Worm (Caenorhabditis elegans) whole organism, young adult: ENCODE measurements around the gene ima-3.
A peak's percentile ranks its signal among the peaks of the same experiment; 100 is the strongest.

Source experiments
- B0019.2 ChIP-seq: fragments of 200-800 bp; sonication (Bioruptor generic); conservative IDR thresholded peaks from 2 replicates; pipeline ENCODE4 v1.3.6; 2022; ENCODE audit warnings: missing genetic modification reagents, missing genetic modification characterization, missing compliant biosample characterization
- C17E4.6 ChIP-seq: fragments of 200-800 bp; sonication (Bioruptor generic); IDR thresholded peaks from 2 replicates; pipeline ENCODE4 v1.3.6; 2022; ENCODE audit warnings: missing genetic modification reagents, missing genetic modification characterization, missing compliant biosample characterization
- F10E7.11 ChIP-seq: sonication (generic microtip); optimal IDR thresholded peaks from 2 replicates; lab custom pipeline; 2017; ENCODE audit warnings: mild to moderate bottlenecking, missing genetic modification characterization, moderate library complexity, missing compliant biosample characterization
- F33H1.4 ChIP-seq: fragments of 200-800 bp; sonication (Bioruptor generic); IDR thresholded peaks from 2 replicates; pipeline ENCODE4 v1.3.6; 2022; ENCODE audit warnings: missing genetic modification reagents, missing genetic modification characterization, missing compliant biosample characterization
- F37B4.10 ChIP-seq: fragments of 200-800 bp; sonication (Bioruptor generic); IDR thresholded peaks from 2 replicates; pipeline ENCODE4 v1.3.6; 2022; ENCODE audit warnings: missing genetic modification characterization, missing compliant biosample characterization
- F39B2.1 ChIP-seq: fragments of 200-800 bp; sonication (Bioruptor generic); IDR thresholded peaks from 2 replicates; pipeline ENCODE4 v1.3.6; 2022; ENCODE audit warnings: missing genetic modification reagents, missing genetic modification characterization, missing compliant biosample characterization
- F52B5.7 ChIP-seq: sonication (generic microtip); optimal IDR thresholded peaks from 2 replicates; lab custom pipeline; 2016; ENCODE audit warnings: mild to moderate bottlenecking, missing genetic modification characterization, missing compliant biosample characterization
- F57C9.4 ChIP-seq: sonication (generic microtip); optimal IDR thresholded peaks from 2 replicates; lab custom pipeline; 2017; ENCODE audit warnings: mild to moderate bottlenecking, missing genetic modification characterization, missing compliant biosample characterization
- K11D2.4 ChIP-seq: fragments of 200-800 bp; sonication (Bioruptor generic); IDR thresholded peaks from 2 replicates; pipeline ENCODE4 v1.3.6; 2022; ENCODE audit warnings: missing genetic modification reagents, missing genetic modification characterization, missing compliant biosample characterization
- Y79H2A.3 ChIP-seq: fragments of 200-800 bp; sonication (Bioruptor generic); conservative IDR thresholded peaks from 2 replicates; pipeline ENCODE4 v1.3.6; 2022; ENCODE audit warnings: missing genetic modification reagents, missing genetic modification characterization, missing compliant biosample characterization
- Y95B8A.8 ChIP-seq: fragments of 200-800 bp; sonication (Bioruptor generic); IDR thresholded peaks from 2 replicates; pipeline ENCODE4 v1.3.6; 2022; ENCODE audit warnings: missing genetic modification reagents, missing genetic modification characterization, missing compliant biosample characterization
- ZK185.1 ChIP-seq: sonication (generic microtip); optimal IDR thresholded peaks from 2 replicates; lab custom pipeline; 2016; ENCODE audit warnings: mild to moderate bottlenecking, missing genetic modification characterization, missing compliant biosample characterization; ENCODE audit not compliant: poor library complexity, severe bottlenecking
- aptf-3 ChIP-seq: fragments of 200-800 bp; sonication (Bioruptor generic); IDR thresholded peaks from 2 replicates; pipeline ENCODE4 v1.3.6; 2022; ENCODE audit warnings: missing genetic modification characterization, missing compliant biosample characterization
- attf-6 ChIP-seq: fragments of 200-800 bp; sonication (Bioruptor generic); IDR thresholded peaks from 2 replicates; pipeline ENCODE4 v1.3.6; 2022; ENCODE audit warnings: missing genetic modification reagents, missing genetic modification characterization, missing compliant biosample characterization
- ceh-79 ChIP-seq: sonication (generic microtip); optimal IDR thresholded peaks from 2 replicates; lab custom pipeline; 2017; ENCODE audit warnings: mild to moderate bottlenecking, missing genetic modification characterization, missing compliant biosample characterization
- die-1 ChIP-seq: sonication (generic microtip); optimal IDR thresholded peaks from 2 replicates; lab custom pipeline; 2016; ENCODE audit warnings: missing genotype, mild to moderate bottlenecking, missing genetic modification characterization, missing compliant biosample characterization
- dpff-1 ChIP-seq: sonication (generic microtip); optimal IDR thresholded peaks from 2 replicates; lab custom pipeline; 2017; ENCODE audit warnings: mild to moderate bottlenecking, missing genetic modification characterization, missing compliant biosample characterization
- dpl-1 ChIP-seq: fragments of 150-350 bp; optimal IDR thresholded peaks from 2 replicates; lab custom pipeline; 2014; ENCODE audit warnings: missing biosample characterization, missing genetic modification reagents, missing genetic modification characterization
- egl-44 ChIP-seq: fragments of 200-800 bp; sonication (Bioruptor generic); IDR thresholded peaks from 2 replicates; pipeline ENCODE4 v1.3.6; 2022; ENCODE audit warnings: missing genetic modification reagents, missing genetic modification characterization, missing compliant biosample characterization
- him-1 ChIP-seq: sonication (generic microtip); optimal IDR thresholded peaks from 2 replicates; lab custom pipeline; 2016; ENCODE audit warnings: missing genotype, missing genetic modification reagents, missing genetic modification characterization, missing compliant biosample characterization
- hlh-12 ChIP-seq: sonication (generic microtip); optimal IDR thresholded peaks from 2 replicates; lab custom pipeline; 2016; ENCODE audit warnings: missing genetic modification characterization, missing compliant biosample characterization
- hmg-1.2 ChIP-seq: fragments of 200-800 bp; sonication (Bioruptor generic); IDR thresholded peaks from 2 replicates; pipeline ENCODE4 v1.3.6; 2022; ENCODE audit warnings: missing genetic modification reagents, missing genetic modification characterization, missing compliant biosample characterization
- hrde-1 ChIP-seq: sonication (generic microtip); optimal IDR thresholded peaks from 2 replicates; lab custom pipeline; 2016; ENCODE audit warnings: missing genetic modification characterization, mild to moderate bottlenecking, missing compliant biosample characterization, moderate library complexity, missing genotype, missing genetic modification reagents, borderline replicate concordance
- hsf-1 ChIP-seq: fragments of 200-800 bp; sonication (Bioruptor generic); IDR thresholded peaks from 2 replicates; pipeline ENCODE4 v1.3.6; 2022; ENCODE audit warnings: missing genetic modification reagents, missing genetic modification characterization, missing compliant biosample characterization
- let-607 ChIP-seq, 2 experiments: fragments of 200-800 bp in 1 of 2; sonication (Bioruptor generic) in 1 of 2; sonication (generic microtip) in 1 of 2; optimal IDR thresholded peaks; 2 replicates each; lab custom pipeline; 2016 to 2018; ENCODE audit warnings: mild to moderate bottlenecking in 2 of 2, missing compliant biosample characterization in 2 of 2, missing genetic modification characterization in 2 of 2, moderate library complexity in 2 of 2, missing genotype in 1 of 2
- lin-35 ChIP-seq, 3 experiments: fragments of 150-350 bp in 2 of 3; sonication (generic microtip) in 1 of 3; optimal IDR thresholded peaks; 2 replicates each; lab custom pipeline; 2014 to 2018; ENCODE audit warnings: missing biosample characterization in 3 of 3, missing genetic modification characterization in 3 of 3, missing genetic modification reagents in 3 of 3
- lin-54 ChIP-seq: fragments of 200-800 bp; sonication (Bioruptor generic); optimal IDR thresholded peaks from 2 replicates; lab custom pipeline; 2018; ENCODE audit warnings: mild to moderate bottlenecking, missing genetic modification characterization, missing compliant biosample characterization
- mes-4 ChIP-seq: sonication (generic microtip); optimal IDR thresholded peaks from 2 replicates; lab custom pipeline; 2016; ENCODE audit warnings: missing genotype, missing genetic modification characterization, missing compliant biosample characterization
- nhr-120 ChIP-seq: fragments of 200-800 bp; sonication (Bioruptor generic); IDR thresholded peaks from 2 replicates; pipeline ENCODE4 v1.3.6; 2022; ENCODE audit warnings: missing genetic modification characterization, missing compliant biosample characterization
- nhr-179 ChIP-seq: sonication (generic microtip); optimal IDR thresholded peaks from 2 replicates; lab custom pipeline; 2016; ENCODE audit warnings: mild to moderate bottlenecking, missing genetic modification characterization, missing compliant biosample characterization
- nhr-80 ChIP-seq: sonication (generic microtip); optimal IDR thresholded peaks from 2 replicates; lab custom pipeline; 2016; ENCODE audit warnings: missing genetic modification characterization, missing compliant biosample characterization
- nhr-90 ChIP-seq: sonication (generic microtip); optimal IDR thresholded peaks from 2 replicates; lab custom pipeline; 2016; ENCODE audit warnings: missing genotype, mild to moderate bottlenecking, missing genetic modification characterization, missing compliant biosample characterization
- pbrm-1 ChIP-seq: fragments of 200-800 bp; sonication (Bioruptor generic); IDR thresholded peaks from 2 replicates; pipeline ENCODE4 v1.3.6; 2022; ENCODE audit warnings: missing genetic modification reagents, missing genetic modification characterization, missing compliant biosample characterization
- repo-1 ChIP-seq: sonication (generic microtip); optimal IDR thresholded peaks from 2 replicates; lab custom pipeline; 2017; ENCODE audit warnings: mild to moderate bottlenecking, missing genetic modification characterization, missing compliant biosample characterization
- rpc-1 ChIP-seq, 2 experiments: fragments of 150-350 bp in 1 of 2; sonication (generic microtip) in 1 of 2; optimal IDR thresholded peaks; 2 replicates each; lab custom pipeline; 2014 to 2018; ENCODE audit warnings: missing biosample characterization in 1 of 2, missing genetic modification characterization in 1 of 2, missing genetic modification reagents in 1 of 2, missing genotype in 1 of 2
- snpc-3.4 ChIP-seq: sonication (generic microtip); optimal IDR thresholded peaks from 2 replicates; lab custom pipeline; 2017; ENCODE audit warnings: missing genetic modification characterization, mild to moderate bottlenecking, missing compliant biosample characterization, antibody characterized with exemption, moderate library complexity, missing genotype, missing genetic modification reagents
- unc-130 ChIP-seq: sonication (generic microtip); optimal IDR thresholded peaks from 2 replicates; lab custom pipeline; 2016; ENCODE audit warnings: missing genetic modification reagents, missing genetic modification characterization, missing compliant biosample characterization
- xnd-1 ChIP-seq: sonication (generic microtip); optimal IDR thresholded peaks from 2 replicates; lab custom pipeline; 2016; ENCODE audit warnings: missing genotype, missing genetic modification reagents, missing genetic modification characterization, missing compliant biosample characterization
- zim-3 ChIP-seq: sonication (generic microtip); optimal IDR thresholded peaks from 2 replicates; lab custom pipeline; 2017; ENCODE audit warnings: mild to moderate bottlenecking, missing genetic modification characterization, moderate library complexity, missing compliant biosample characterization
- ztf-25 ChIP-seq: fragments of 200-800 bp; sonication (Bioruptor generic); IDR thresholded peaks from 2 replicates; pipeline ENCODE4 v1.3.6; 2022; ENCODE audit warnings: missing genetic modification reagents, missing genetic modification characterization, missing compliant biosample characterization
- ztf-3 ChIP-seq: fragments of 200-800 bp; sonication (Bioruptor generic); optimal IDR thresholded peaks from 2 replicates; lab custom pipeline; 2018; ENCODE audit warnings: mild to moderate bottlenecking, missing genetic modification characterization, missing compliant biosample characterization

ima-3 gene

ce11 chrIV:7580062-7580614 lies 18.7 kb upstream of the ima-3 start, which contains the start of the genes cec-5 and nol-10 (continued):
- TF ChIP-seq F33H1.4 (GFP tag; lab: Robert Waterston, UW) (no peak; the same call in 1 of the 2 replicates), ZK185.1 (tag; lab: Kevin White, UChicago) (no peak), Y79H2A.3 (peak; percentile 66; the same call in 1 of the 2 replicates)

ce11 chrIV:7578281-7578680 lies 16.8 kb upstream of the ima-3 start, which contains the start of gene F32E10.5:
Gene F32E10.5, minus strand, starts transcription at chrIV:7578381.
- TF ChIP-seq hsf-1 (GFP tag; lab: Robert Waterston, UW) (0 out of 2 replicates have a peak, but pooled peaks have one; percentile 17), die-1 (tag; lab: Kevin White, UChicago) (no peak), Y95B8A.8 (GFP tag; lab: Robert Waterston, UW) (0 out of 2 replicates have a peak, but pooled peaks have one; percentile 21), ztf-3 (no peak)

DNA sequence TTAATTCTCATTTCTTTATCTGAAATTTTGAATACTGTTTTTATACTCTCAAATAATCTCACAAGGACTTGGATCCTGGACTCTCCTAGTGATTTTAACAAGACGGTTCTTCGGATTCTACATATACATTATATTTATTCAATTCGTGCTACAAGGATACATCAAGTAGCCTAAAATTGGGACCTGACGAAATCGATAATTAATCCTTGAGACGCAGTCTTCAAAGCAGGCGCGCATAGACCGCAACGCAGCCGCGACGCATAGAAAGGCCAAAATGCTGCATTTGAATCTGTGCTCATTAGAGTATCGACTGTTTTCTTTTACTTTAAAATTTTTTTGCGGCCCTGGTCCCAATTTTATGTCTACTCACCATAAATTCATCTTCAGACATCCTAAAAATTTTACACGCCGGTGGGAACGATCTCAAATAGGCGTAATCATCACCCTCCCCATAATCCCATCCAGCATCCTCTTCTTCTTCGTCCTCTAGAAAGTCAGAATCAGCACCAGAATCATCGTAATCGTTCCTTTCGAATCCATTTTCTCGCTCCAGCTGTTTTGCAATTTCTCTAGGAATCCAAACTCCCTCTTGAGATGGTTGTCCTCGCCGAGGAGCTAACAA lies 13.8 kb upstream of the ima-3 start, which contains the start of gene cec-4:
TSS of gene cec-4 (plus strand) at position 572 of the 622 bp plus-strand sequence.
- TF ChIP-seq snpc-3.4 (tag; lab: Kevin White, UChicago) (no peak), attf-6 (GFP tag; lab: Robert Waterston, UW) (no peak), pbrm-1 (GFP tag; lab: Robert Waterston, UW) (no peak), ceh-79 (tag; lab: Kevin White, UChicago) (no peak), F57C9.4 (tag; lab: Kevin White, UChicago) (no peak), C17E4.6 (GFP tag; lab: Robert Waterston, UW) (no peak), F39B2.1 (no peak), hmg-1.2 (GFP tag; lab: Robert Waterston, UW) (no peak), lin-35 (GFP tag; optimal IDR thresholded peaks at IDR 0.05; lab: Kevin White, UChicago) (no peak), hrde-1 (tag; lab: Kevin White, UChicago) (no peak), xnd-1 (no peak)

ce11 chrIV:7573944-7574343 lies 12.5 kb upstream of the ima-3 start:
- TF ChIP-seq unc-130 (GFP tag; lab: Kevin White, UChicago) (peak; percentile 86), F52B5.7 (tag; lab: Kevin White, UChicago) (peak; percentile 96), hlh-12 (tag; lab: Kevin White, UChicago) (peak; percentile 83), B0019.2 (GFP tag; lab: Robert Waterston, UW) (peak; percentile 69), nhr-90 (tag; lab: Kevin White, UChicago) (peak; percentile 98), repo-1 (tag; lab: Kevin White, UChicago) (peak; percentile 86), die-1 (tag; lab: Kevin White, UChicago) (peak; percentile 98), F10E7.11 (tag; lab: Kevin White, UChicago) (peak; percentile 87), dpff-1 (tag; lab: Kevin White, UChicago) (peak; percentile 38), nhr-120 (GFP tag; lab: Robert Waterston, UW) (0 out of 2 replicates have a peak, but pooled peaks have one; percentile 73), nhr-179 (tag; lab: Kevin White, UChicago) (peak; percentile 22), zim-3 (tag; lab: Kevin White, UChicago) (peak; percentile 97), snpc-3.4 (tag; lab: Kevin White, UChicago) (peak; percentile 92), dpl-1 (no peak), ZK185.1 (tag; lab: Kevin White, UChicago) (peak; percentile 95), lin-54 (GFP tag; lab: Kevin White, UChicago) (peak; percentile 85), let-607 (tag; optimal IDR thresholded peaks at IDR 0.05; lab: Kevin White, UChicago) (peak; percentile 43 to 75), F37B4.10 (GFP tag; lab: Robert Waterston, UW) (0 out of 2 replicates have a peak, but pooled peaks have one; percentile 82), ztf-25 (GFP tag; lab: Robert Waterston, UW) (peak; percentile 97), nhr-80 (peak; percentile 45), mes-4 (tag; lab: Kevin White, UChicago) (peak; percentile 92), him-1 (tag; lab: Kevin White, UChicago) (peak; percentile 96), aptf-3 (GFP tag; lab: Robert Waterston, UW) (peak; percentile 92), egl-44 (GFP tag; lab: Robert Waterston, UW) (peak; percentile 86), K11D2.4 (GFP tag; lab: Robert Waterston, UW) (0 out of 2 replicates have a peak, but pooled peaks have one; percentile 26), rpc-1 (optimal IDR thresholded peaks at IDR 0.05; lab: Kevin White, UChicago) (peak; percentile 99), rpc-1 (tag; optimal IDR thresholded peaks at IDR 0.05; lab: Kevin White, UChicago) (peak; percentile 100)
